Fruit fly (Drosophila melanogaster): Measurements from ENCODE around the gene CG31643.
A peak's percentile ranks its signal among the peaks of the same experiment; 100 is the strongest.

CG31643 gene

DNA sequence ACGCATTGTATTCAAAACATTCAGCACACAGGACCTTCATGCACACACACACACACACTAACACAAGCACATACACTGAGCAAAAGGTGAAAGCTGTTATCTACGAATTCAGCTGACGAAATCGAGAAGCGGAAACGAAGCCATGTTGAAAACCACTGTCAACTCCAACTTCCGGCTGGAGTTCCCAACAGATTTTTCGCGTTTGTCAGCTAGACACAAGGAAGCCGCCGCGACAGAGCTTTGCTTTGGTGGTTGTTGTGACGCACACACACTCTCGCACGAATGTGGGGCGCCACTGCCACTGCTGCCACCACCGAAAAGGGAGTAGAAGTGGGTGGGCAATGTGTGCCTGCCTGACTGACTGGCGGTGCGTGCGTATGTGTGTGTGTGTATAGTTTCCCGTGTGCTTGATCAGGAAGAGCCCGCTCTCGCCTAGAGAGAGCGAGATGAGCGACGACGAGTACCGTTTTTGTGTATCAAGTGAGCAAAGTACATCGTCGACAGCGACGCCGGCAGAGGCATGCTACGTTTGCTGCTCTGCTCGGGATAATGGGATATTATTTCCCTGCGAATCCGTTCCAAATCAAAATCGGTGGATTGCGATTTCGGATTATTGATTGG is 40.2 kb upstream of the CG31643 start (continued):
- peak; percentile 73 for TF ChIP-seq CG7271 (tag; optimal IDR thresholded peaks at IDR 0.05)
- TF ChIP-seq bcd (GFP tag; optimal IDR thresholded peaks at IDR 0.05): peak; percentile 43
- peak; percentile 13 to 56 for TF ChIP-seq bsh (GFP tag; optimal IDR thresholded peaks at IDR 0.05)
- no peak for TF ChIP-seq bowl (GFP tag; IDR thresholded peaks at IDR 0.05)
- no peak for TF ChIP-seq Hsf (GFP tag; optimal IDR thresholded peaks at IDR 0.05)
- peak; percentile 72 for TF ChIP-seq MTF-1 (GFP tag; optimal IDR thresholded peaks at IDR 0.05; ENCODE audit: borderline replicate concordance)
- TF ChIP-seq repo (GFP tag; optimal IDR thresholded peaks at IDR 0.05): no peak
- no peak for TF ChIP-seq CG1602 (GFP tag; optimal IDR thresholded peaks at IDR 0.05)
- peak; percentile 44 for TF ChIP-seq Ets65A (GFP tag)
- TF ChIP-seq ATbp (GFP tag; optimal IDR thresholded peaks at IDR 0.05): peak; percentile 71
- peak; percentile 53 for TF ChIP-seq NfI (GFP tag; optimal IDR thresholded peaks at IDR 0.05)
- no peak for TF ChIP-seq CG4617 (GFP tag; optimal IDR thresholded peaks at IDR 0.05; ENCODE audit: borderline replicate concordance)
- no peak for TF ChIP-seq p53 (GFP tag; optimal IDR thresholded peaks at IDR 0.05)
- TF ChIP-seq CG2120 (GFP tag; optimal IDR thresholded peaks at IDR 0.05): no peak
- TF ChIP-seq Atf-2 (GFP tag; optimal IDR thresholded peaks at IDR 0.05): no peak
- TF ChIP-seq caup (GFP tag; optimal IDR thresholded peaks at IDR 0.05; ENCODE audit: severe bottlenecking): peak; percentile 87
- peak; percentile 13 for TF ChIP-seq pzg (GFP tag; optimal IDR thresholded peaks at IDR 0.05)
- peak; percentile 41 for TF ChIP-seq CG6683 (GFP tag; optimal IDR thresholded peaks at IDR 0.05)
- peak; percentile 28; the same call in 1 of the 2 replicates for TF ChIP-seq Rfx (GFP tag; IDR thresholded peaks at IDR 0.05)
- TF ChIP-seq Ssrp (tag; optimal IDR thresholded peaks at IDR 0.05): no peak
- 0 out of 3 replicates have a peak, but pooled peaks have one; percentile 48 for TF ChIP-seq CG11695 (GFP tag; IDR thresholded peaks at IDR 0.05)
- peak; percentile 63 for TF ChIP-seq Meics (GFP tag; optimal IDR thresholded peaks at IDR 0.05)
- TF ChIP-seq CG12744 (GFP tag; optimal IDR thresholded peaks at IDR 0.05): no peak
- no peak for TF ChIP-seq CG31388 (GFP tag; optimal IDR thresholded peaks at IDR 0.05)
- no peak for TF ChIP-seq yki (optimal IDR thresholded peaks at IDR 0.05)
- TF ChIP-seq CG7556 (GFP tag; optimal IDR thresholded peaks at IDR 0.05): peak; percentile 1
- TF ChIP-seq CG43689 (GFP tag; IDR thresholded peaks at IDR 0.05): no peak
- TF ChIP-seq Six4 (GFP tag; optimal IDR thresholded peaks at IDR 0.05): no peak
- peak; percentile 48 for TF ChIP-seq Side (GFP tag; optimal IDR thresholded peaks at IDR 0.05)
- no peak for TF ChIP-seq CG1024 (GFP tag; IDR thresholded peaks at IDR 0.05)
- no peak for TF ChIP-seq al (GFP tag; IDR thresholded peaks at IDR 0.05)
- peak; percentile 51 for TF ChIP-seq unpg (GFP tag; optimal IDR thresholded peaks at IDR 0.05)
- TF ChIP-seq C15 (GFP tag; IDR thresholded peaks at IDR 0.05): no peak
- no peak for TF ChIP-seq BEAF-32 (GFP tag; optimal IDR thresholded peaks at IDR 0.05)
- no peak for TF ChIP-seq Poxn (GFP tag; IDR thresholded peaks at IDR 0.05)
- TF ChIP-seq Ada2b (GFP tag; IDR thresholded peaks at IDR 0.05): no peak
- no peak for TF ChIP-seq CG7839 (tag; optimal IDR thresholded peaks at IDR 0.05)
- TF ChIP-seq CG33557 (GFP tag; optimal IDR thresholded peaks at IDR 0.05): peak; percentile 66
- peak; percentile 32 for TF ChIP-seq CG12659 (GFP tag; optimal IDR thresholded peaks at IDR 0.05)
- TF ChIP-seq CG17802 (tag; optimal IDR thresholded peaks at IDR 0.05): no peak
- TF ChIP-seq fru (optimal IDR thresholded peaks at IDR 0.05): no peak
- peak; percentile 32; the same call in 1 of the 3 replicates for TF ChIP-seq Dbx (GFP tag; IDR thresholded peaks at IDR 0.05)
- no peak for TF ChIP-seq CG11696 (GFP tag; IDR thresholded peaks at IDR 0.05)
- peak; percentile 80 for TF ChIP-seq CG10431 (GFP tag; optimal IDR thresholded peaks at IDR 0.05)
- no peak for TF ChIP-seq CG18764 (GFP tag; optimal IDR thresholded peaks at IDR 0.05)
- TF ChIP-seq Adf1 (GFP tag; IDR thresholded peaks at IDR 0.05): peak; percentile 79
- TF ChIP-seq CG3407 (GFP tag; optimal IDR thresholded peaks at IDR 0.05): peak; percentile 51
- TF ChIP-seq Med (GFP tag): peak; percentile 94
- peak; percentile 97 for TF ChIP-seq Ets97D (GFP tag; optimal IDR thresholded peaks at IDR 0.05)
- TF ChIP-seq CG8478 (optimal IDR thresholded peaks at IDR 0.05): no peak
- TF ChIP-seq CG17361 (GFP tag; IDR thresholded peaks at IDR 0.05): peak; percentile 30; the same call in 1 of the 3 replicates

All from whole organism, embryonic.